Worm (Caenorhabditis elegans): ENCODE results near the gene emc-6.

emc-6 gene

DNA sequence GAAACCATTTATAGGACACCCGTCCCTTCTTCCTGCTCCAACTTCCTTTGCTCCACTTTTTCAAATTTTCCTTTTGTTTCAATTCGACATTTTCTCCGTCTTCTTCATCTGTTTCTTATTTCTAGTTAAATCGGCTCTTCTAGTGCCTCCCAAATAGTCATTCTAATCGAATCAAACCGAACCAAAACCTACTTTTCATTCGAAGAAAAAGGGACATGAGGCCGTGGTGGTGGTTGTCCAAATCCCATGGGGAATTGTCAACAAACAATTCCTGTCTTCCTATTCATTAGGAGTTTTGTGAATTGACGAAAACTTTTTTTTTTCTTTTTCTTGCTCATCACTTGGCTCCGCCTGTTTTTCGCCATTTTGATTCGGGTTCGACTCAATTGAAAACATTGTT lies 27.1 kb upstream of the emc-6 start:
- TF ChIP-seq fkh-10 (GFP tag; optimal IDR thresholded peaks at IDR 0.05) (no peak), ceh-28 (tag; optimal IDR thresholded peaks at IDR 0.05) (no peak), fkh-2 (tag; optimal IDR thresholded peaks at IDR 0.05) (no peak), nhr-67 (tag; optimal IDR thresholded peaks at IDR 0.05) (no peak), nhr-28 (tag; optimal IDR thresholded peaks at IDR 0.05) (no peak), mml-1 (tag; optimal IDR thresholded peaks at IDR 0.05) (no peak), ceh-82 (tag; optimal IDR thresholded peaks at IDR 0.05) (no peak), nhr-76 (tag; optimal IDR thresholded peaks at IDR 0.05) (no peak), nhr-11 (tag; optimal IDR thresholded peaks at IDR 0.05) (no peak)

DNA sequence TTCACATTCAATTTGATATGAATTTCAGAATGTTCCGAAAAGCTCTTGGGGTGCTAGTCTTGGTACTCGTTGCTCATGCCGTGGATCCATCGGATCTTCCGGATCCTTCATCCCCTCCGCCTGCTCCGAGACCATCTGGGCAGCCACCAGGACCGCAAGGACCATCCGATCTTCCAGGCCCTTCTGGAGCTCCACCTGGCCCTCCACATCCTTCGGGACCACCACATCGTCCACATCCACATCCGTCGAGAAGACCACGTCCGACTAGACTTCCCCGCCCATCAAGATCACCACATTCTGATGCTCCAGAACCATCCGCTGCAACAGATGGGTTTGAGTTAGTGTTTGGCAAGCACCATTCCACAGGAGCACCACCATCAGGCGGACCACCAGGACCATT lies 25.1 kb upstream of the emc-6 start, which contains the start of gene clx-1:
Gene clx-1, plus strand, starts transcription at position 30 of the 400 bp plus-strand sequence.
- TF ChIP-seq ceh-9 (tag; optimal IDR thresholded peaks at IDR 0.05) (no peak), ceh-16 (tag; optimal IDR thresholded peaks at IDR 0.05) (no peak)

DNA sequence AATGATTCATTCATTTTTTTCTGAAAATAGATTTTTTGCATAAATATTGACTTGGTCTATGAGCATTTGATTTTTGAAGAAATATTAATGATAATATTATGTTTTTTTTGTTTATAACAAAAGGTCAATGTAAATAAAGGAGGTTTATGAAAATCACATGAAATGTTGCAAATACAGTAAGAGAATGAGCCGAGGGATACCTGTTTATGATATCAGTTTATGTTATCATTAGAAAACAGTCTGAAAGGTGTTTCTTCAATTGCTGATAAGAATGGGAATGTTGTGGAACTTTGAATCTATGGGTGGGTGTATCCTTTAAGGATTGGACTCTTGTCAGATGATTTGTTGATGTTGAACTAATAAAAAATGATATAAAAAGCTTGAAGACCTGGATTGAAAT lies 24.6 kb upstream of the emc-6 start:
- no peak for TF ChIP-seq ceh-9 (tag; optimal IDR thresholded peaks at IDR 0.05)
- TF ChIP-seq nhr-28 (tag; optimal IDR thresholded peaks at IDR 0.05) = no peak
- TF ChIP-seq nhr-25 (tag; optimal IDR thresholded peaks at IDR 0.05) = no peak
- no peak for TF ChIP-seq lin-15B (tag; optimal IDR thresholded peaks at IDR 0.05)
- TF ChIP-seq elt-3 (tag; optimal IDR thresholded peaks at IDR 0.05) = no peak
- TF ChIP-seq ceh-16 (tag; optimal IDR thresholded peaks at IDR 0.05) = no peak
- TF ChIP-seq unc-62 (GFP tag; optimal IDR thresholded peaks at IDR 0.05) = no peak
- TF ChIP-seq nhr-12 (tag; optimal IDR thresholded peaks at IDR 0.05) = no peak
- no peak for TF ChIP-seq mml-1 (tag; optimal IDR thresholded peaks at IDR 0.05)
- no peak for TF ChIP-seq ztf-11 (tag; optimal IDR thresholded peaks at IDR 0.05)
- no peak for TF ChIP-seq nhr-77 (tag; optimal IDR thresholded peaks at IDR 0.05)
- TF ChIP-seq ceh-28 (tag; optimal IDR thresholded peaks at IDR 0.05) = no peak
- no peak for TF ChIP-seq fos-1 (tag; optimal IDR thresholded peaks at IDR 0.05)
- no peak for TF ChIP-seq ama-1 (optimal IDR thresholded peaks at IDR 0.05)

DNA sequence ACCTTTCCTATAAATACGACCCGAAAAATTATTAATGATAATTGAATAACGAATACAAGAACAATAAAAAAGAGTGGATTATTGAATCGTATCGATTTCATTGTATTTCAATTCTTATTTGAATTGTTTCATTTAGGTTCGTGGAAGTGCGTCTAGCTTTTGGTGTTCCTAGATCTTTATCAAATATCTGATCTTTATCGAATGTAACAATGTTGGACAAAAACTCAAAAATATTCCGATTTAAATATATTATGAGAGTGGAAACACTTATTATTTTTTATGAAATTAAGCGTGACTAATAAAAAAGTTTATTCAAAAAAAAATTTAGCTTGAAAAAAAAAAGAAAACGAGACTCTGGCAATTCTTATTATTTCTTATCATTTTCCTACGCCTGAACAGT lies 22.4 kb upstream of the emc-6 start, which contains the start of the genes C50F7.9 and C50F7.3:
Gene C50F7.9, minus strand, starts transcription at position 101 of the 400 bp plus-strand sequence.
Gene C50F7.3, plus strand, starts transcription at position 370 of the 400 bp plus-strand sequence.
- no peak for TF ChIP-seq nhr-237 (tag; optimal IDR thresholded peaks at IDR 0.05)
- TF ChIP-seq ceh-9 (tag; optimal IDR thresholded peaks at IDR 0.05) = no peak

DNA sequence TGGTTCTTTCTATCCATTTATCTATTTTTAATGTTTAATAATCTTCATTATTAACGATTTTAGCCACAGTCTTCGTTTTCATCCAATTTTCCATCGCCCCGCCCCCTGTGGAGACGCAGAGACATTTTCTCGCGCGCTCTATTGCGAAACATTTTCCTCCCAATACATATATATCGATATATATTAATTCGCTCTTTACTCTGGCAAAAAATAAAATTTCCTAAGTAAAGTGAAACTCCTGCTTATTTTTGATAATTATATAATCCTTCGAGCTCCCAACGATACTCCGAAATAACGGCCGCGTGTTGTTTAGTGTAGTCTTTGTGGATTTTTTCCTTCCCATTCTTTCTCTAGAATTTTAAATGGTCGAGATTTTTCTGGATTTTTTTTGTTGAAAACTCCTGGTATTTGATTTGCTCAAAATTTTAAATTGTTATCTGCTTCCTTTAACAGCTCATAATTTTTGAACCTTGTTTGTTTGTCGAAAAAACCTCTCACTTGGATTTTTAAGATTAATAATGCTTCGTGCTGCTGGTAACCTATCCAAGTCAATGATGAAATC lies 18.9 kb upstream of the emc-6 start, which contains the start of gene sucg-1:
Gene sucg-1, plus strand, starts transcription at position 512 of the 562 bp plus-strand sequence.
- TF ChIP-seq lin-15B (tag; optimal IDR thresholded peaks at IDR 0.05) (peak; percentile 14), fkh-10 (GFP tag; optimal IDR thresholded peaks at IDR 0.05) (no peak), fos-1 (tag; optimal IDR thresholded peaks at IDR 0.05) (no peak), ceh-28 (tag; optimal IDR thresholded peaks at IDR 0.05) (no peak), nhr-25 (tag; optimal IDR thresholded peaks at IDR 0.05) (no peak)

DNA sequence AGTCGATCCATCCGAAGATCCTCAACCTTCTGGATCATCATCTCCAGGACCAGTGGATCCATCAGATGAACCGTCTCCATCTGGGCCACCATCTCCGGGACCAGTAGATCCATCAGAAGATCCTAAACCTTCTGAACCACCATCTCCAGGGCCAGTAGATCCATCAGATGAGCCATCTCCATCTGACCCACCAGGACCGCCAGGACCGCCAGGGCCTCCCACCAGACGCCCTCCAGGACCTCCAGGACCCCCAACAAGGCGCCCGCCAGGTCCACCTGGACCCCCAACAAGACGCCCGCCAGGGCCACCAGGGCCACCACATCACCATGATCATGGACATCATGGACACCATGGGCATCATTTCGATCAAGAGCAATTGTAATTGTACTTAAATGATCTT lies 17.7 kb upstream of the emc-6 start:
- TF ChIP-seq nhr-25 (tag; optimal IDR thresholded peaks at IDR 0.05) = no peak
- TF ChIP-seq elt-1 (tag; optimal IDR thresholded peaks at IDR 0.05) = no peak
- no peak for TF ChIP-seq ceh-16 (tag; optimal IDR thresholded peaks at IDR 0.05)
- TF ChIP-seq ztf-4 (tag; optimal IDR thresholded peaks at IDR 0.05) = no peak
- TF ChIP-seq ZK546.5 (tag; optimal IDR thresholded peaks at IDR 0.05) = no peak
- TF ChIP-seq lin-39 (tag; optimal IDR thresholded peaks at IDR 0.05) = no peak
- TF ChIP-seq lsy-12 (tag; optimal IDR thresholded peaks at IDR 0.05) = no peak
- TF ChIP-seq snpc-4 (tag; optimal IDR thresholded peaks at IDR 0.05) = no peak
- TF ChIP-seq hmg-11 (tag; optimal IDR thresholded peaks at IDR 0.05) = no peak
- no peak for TF ChIP-seq unc-39 (tag; optimal IDR thresholded peaks at IDR 0.05)
- no peak for TF ChIP-seq R02D3.7 (tag; optimal IDR thresholded peaks at IDR 0.05)
- TF ChIP-seq nhr-28 (tag; optimal IDR thresholded peaks at IDR 0.05) = no peak
- TF ChIP-seq mdl-1 (tag; optimal IDR thresholded peaks at IDR 0.05) = no peak
- no peak for TF ChIP-seq sea-2 (GFP tag; optimal IDR thresholded peaks at IDR 0.05)
- no peak for TF ChIP-seq ama-1 (optimal IDR thresholded peaks at IDR 0.05)
